Worm (Caenorhabditis elegans): ENCODE data around the gene F38B6.4.

F38B6.4 gene

DNA sequence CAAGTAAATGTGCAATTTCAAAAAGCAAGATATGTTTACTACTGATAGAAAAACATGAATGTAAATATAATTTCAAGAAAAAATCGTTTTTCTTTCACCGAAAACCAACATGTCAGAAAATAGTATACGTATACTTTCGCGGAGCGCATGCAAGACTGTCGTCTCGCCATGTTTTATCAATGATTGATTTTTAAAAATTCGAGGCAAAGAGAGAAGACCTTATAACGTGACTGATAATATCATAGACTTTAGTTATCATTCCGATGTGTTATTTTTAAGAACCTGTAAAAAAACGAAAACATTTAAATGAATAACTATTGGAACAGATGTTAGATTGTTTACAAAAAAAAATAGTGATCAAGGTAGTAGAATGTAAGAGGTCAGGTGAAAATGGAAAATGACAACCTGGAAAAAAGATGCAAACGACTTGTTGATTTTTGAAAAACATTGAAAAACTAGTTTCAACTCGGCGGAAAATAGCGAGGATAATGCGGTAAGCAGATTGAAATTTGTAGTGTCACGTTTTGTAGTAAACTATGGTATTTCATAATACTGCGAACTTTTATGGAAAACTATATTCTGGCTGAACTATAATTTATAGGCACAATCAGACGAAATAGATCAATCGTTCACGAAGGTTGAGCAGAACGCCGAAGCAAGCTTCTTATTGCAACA, 28.1 kb upstream of the F38B6.4 start:
- no peak for TF ChIP-seq hlh-1 (tag; optimal IDR thresholded peaks at IDR 0.05)
- TF ChIP-seq M03D4.4 (tag; optimal IDR thresholded peaks at IDR 0.05): no peak
- no peak for TF ChIP-seq mab-5 (tag; optimal IDR thresholded peaks at IDR 0.05)
- TF ChIP-seq nhr-2 (tag; optimal IDR thresholded peaks at IDR 0.05): no peak
- no peak for TF ChIP-seq drap-1 (GFP tag; optimal IDR thresholded peaks at IDR 0.05)
- TF ChIP-seq nhr-12 (tag; optimal IDR thresholded peaks at IDR 0.05): no peak
- no peak for TF ChIP-seq ztf-11 (tag; optimal IDR thresholded peaks at IDR 0.05)
- no peak for TF ChIP-seq ceh-43 (GFP tag; optimal IDR thresholded peaks at IDR 0.05)
- TF ChIP-seq tbx-8 (GFP tag; optimal IDR thresholded peaks at IDR 0.05): no peak
- TF ChIP-seq ceh-39 (tag; optimal IDR thresholded peaks at IDR 0.05): no peak
- TF ChIP-seq mls-2 (tag; optimal IDR thresholded peaks at IDR 0.05): no peak
- no peak for TF ChIP-seq zip-8 (tag; optimal IDR thresholded peaks at IDR 0.05)
- TF ChIP-seq elt-3 (tag; optimal IDR thresholded peaks at IDR 0.05): no peak
- no peak for TF ChIP-seq nhr-76 (tag; optimal IDR thresholded peaks at IDR 0.05)
- no peak for TF ChIP-seq lin-32 (GFP tag; optimal IDR thresholded peaks at IDR 0.05)
- no peak for TF ChIP-seq nhr-28 (tag; optimal IDR thresholded peaks at IDR 0.05)
- TF ChIP-seq unc-39 (tag; optimal IDR thresholded peaks at IDR 0.05): no peak
- no peak for TF ChIP-seq snpc-4 (tag; optimal IDR thresholded peaks at IDR 0.05)

DNA sequence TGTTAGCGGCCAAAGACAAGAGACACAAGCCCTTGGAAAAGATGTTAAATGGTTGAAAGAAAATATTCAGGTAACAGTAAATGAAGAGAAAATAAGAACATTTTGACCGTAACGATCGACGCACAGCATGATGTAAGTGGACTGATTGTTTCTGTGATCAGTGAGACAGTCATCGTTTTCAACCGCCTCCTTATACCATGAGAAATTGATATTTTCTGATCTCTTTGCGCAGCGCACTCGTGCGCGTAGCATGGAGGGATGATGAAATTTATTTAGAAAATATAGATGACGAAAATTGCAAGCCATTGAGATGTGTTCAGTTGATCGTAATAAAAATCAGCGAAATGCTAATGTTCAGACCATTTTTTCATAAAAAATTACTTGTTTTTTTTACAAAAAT, 25.1 kb upstream of the F38B6.4 start:
- TF ChIP-seq unc-62 (GFP tag; optimal IDR thresholded peaks at IDR 0.05): no peak
- no peak for TF ChIP-seq unc-120 (tag; optimal IDR thresholded peaks at IDR 0.05; ENCODE audit: poor library complexity, severe bottlenecking)
- no peak for TF ChIP-seq lin-32 (GFP tag; optimal IDR thresholded peaks at IDR 0.05)
- TF ChIP-seq lsy-2 (tag; optimal IDR thresholded peaks at IDR 0.05): no peak
- no peak for TF ChIP-seq blmp-1 (tag; optimal IDR thresholded peaks at IDR 0.05)
- no peak for TF ChIP-seq M03D4.4 (tag; optimal IDR thresholded peaks at IDR 0.05)
- no peak for TF ChIP-seq nhr-2 (tag; optimal IDR thresholded peaks at IDR 0.05)
- no peak for TF ChIP-seq elt-3 (tag; optimal IDR thresholded peaks at IDR 0.05)

DNA sequence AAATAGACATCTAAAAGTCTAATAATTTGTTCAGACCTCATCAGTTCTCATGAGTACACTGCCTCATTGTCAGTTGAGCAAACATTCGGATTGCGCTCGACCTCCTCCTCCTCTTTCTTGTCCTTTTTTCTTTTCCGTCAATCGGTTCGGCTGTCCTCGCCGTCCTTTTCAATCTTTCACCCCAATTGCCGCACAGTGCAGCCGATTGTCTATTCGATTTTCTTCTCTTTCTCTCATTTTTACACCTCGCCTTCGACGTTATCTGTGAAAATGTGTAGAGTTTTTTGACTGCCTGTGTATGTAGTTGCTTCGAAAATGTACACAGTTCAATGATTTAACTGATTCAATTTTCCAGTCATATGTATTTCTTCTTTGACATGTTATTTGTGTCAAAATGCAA, 21.5 kb upstream of the F38B6.4 start:
- TF ChIP-seq lin-13 (tag; optimal IDR thresholded peaks at IDR 0.05) (no peak), nhr-76 (tag; optimal IDR thresholded peaks at IDR 0.05) (no peak), tbx-8 (GFP tag; optimal IDR thresholded peaks at IDR 0.05) (no peak), hlh-1 (tag; optimal IDR thresholded peaks at IDR 0.05) (no peak), pha-4 (tag; optimal IDR thresholded peaks at IDR 0.05) (peak; percentile 34), unc-120 (tag; optimal IDR thresholded peaks at IDR 0.05; ENCODE audit: poor library complexity, severe bottlenecking) (no peak), ces-1 (GFP tag; optimal IDR thresholded peaks at IDR 0.05) (no peak), unc-39 (tag; optimal IDR thresholded peaks at IDR 0.05) (no peak)

DNA sequence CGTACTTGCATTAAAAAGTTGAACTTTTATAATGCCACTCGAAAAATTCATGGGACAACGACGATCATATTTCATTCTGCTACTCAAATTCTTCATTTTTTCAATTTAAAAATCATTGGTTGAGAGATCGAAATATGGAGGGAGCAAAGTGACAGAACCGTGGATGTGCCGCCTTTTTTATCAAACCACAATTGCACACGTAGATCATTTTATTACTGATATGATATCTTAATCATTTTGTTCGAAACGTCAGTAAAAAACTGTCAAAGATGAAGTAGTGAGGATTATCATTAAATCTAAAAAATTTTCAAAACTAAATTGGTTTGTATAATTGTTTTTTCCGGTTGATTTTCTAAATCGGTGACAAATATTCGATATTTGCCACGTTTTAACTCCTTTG, 20.5 kb upstream of the F38B6.4 start:
- TF ChIP-seq zip-8 (tag; optimal IDR thresholded peaks at IDR 0.05) (no peak), snpc-4 (tag; optimal IDR thresholded peaks at IDR 0.05) (no peak), lin-13 (tag; optimal IDR thresholded peaks at IDR 0.05) (no peak), nhr-2 (tag; optimal IDR thresholded peaks at IDR 0.05) (no peak), unc-120 (tag; optimal IDR thresholded peaks at IDR 0.05; ENCODE audit: poor library complexity, severe bottlenecking) (no peak), sem-2 (GFP tag; optimal IDR thresholded peaks at IDR 0.05) (no peak), ham-2 (GFP tag; optimal IDR thresholded peaks at IDR 0.05) (no peak), lin-32 (GFP tag; optimal IDR thresholded peaks at IDR 0.05) (no peak), drap-1 (GFP tag; optimal IDR thresholded peaks at IDR 0.05) (no peak), ceh-39 (tag; optimal IDR thresholded peaks at IDR 0.05) (no peak), unc-62 (GFP tag; optimal IDR thresholded peaks at IDR 0.05) (no peak), elt-3 (tag; optimal IDR thresholded peaks at IDR 0.05) (no peak), ztf-11 (tag; optimal IDR thresholded peaks at IDR 0.05) (no peak), ces-1 (GFP tag; optimal IDR thresholded peaks at IDR 0.05) (no peak), unc-39 (tag; optimal IDR thresholded peaks at IDR 0.05) (no peak), lsy-2 (tag; optimal IDR thresholded peaks at IDR 0.05) (no peak), ceh-83 (GFP tag; optimal IDR thresholded peaks at IDR 0.05) (no peak), elt-1 (tag; optimal IDR thresholded peaks at IDR 0.05; ENCODE audit: borderline replicate concordance, insufficient read depth) (no peak), nhr-237 (tag; optimal IDR thresholded peaks at IDR 0.05) (no peak)

DNA sequence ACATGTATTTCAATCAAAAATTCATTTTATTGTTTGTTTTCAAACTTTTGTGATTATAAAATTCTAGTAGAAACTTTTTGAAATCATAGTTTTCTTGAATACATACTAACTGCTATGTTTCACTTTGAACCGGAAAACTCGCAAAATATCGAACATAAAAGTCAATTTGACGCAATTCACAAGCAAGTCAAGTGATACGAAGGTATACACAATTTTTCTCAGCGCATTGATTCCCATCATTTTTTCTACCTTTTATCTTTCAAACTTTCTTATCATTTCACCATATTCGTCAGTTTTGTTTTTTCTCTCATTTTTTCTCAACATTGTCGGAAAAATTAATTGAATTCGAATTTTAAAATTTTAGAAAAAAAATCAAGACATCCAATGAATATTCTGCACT, 19.5 kb upstream of the F38B6.4 start, which contains the start of gene nhr-173:
nhr-173 (plus strand) TSS at position 366 of the 400 bp plus-strand sequence.
- TF ChIP-seq unc-120 (tag; optimal IDR thresholded peaks at IDR 0.05; ENCODE audit: poor library complexity, severe bottlenecking): no peak
- no peak for TF ChIP-seq nhr-2 (tag; optimal IDR thresholded peaks at IDR 0.05)
- no peak for TF ChIP-seq lin-13 (tag; optimal IDR thresholded peaks at IDR 0.05)
- no peak for TF ChIP-seq sem-2 (GFP tag; optimal IDR thresholded peaks at IDR 0.05)
- TF ChIP-seq ceh-43 (GFP tag; optimal IDR thresholded peaks at IDR 0.05): no peak
- no peak for TF ChIP-seq drap-1 (GFP tag; optimal IDR thresholded peaks at IDR 0.05)
- TF ChIP-seq flh-1 (GFP tag; optimal IDR thresholded peaks at IDR 0.05): no peak
